Fruit fly (Drosophila melanogaster) whole organism, pupa: Measurements from ENCODE around the gene CG31248.
A peak's percentile ranks its signal among the peaks of the same experiment; 100 is the strongest.

ENCODE experiments used
- CG10348 ChIP-seq: fragments of 200-800 bp; sonication (Bioruptor generic); IDR thresholded peaks from 2 replicates; pipeline ENCODE4 v1.3.6; 2022; ENCODE audit warnings: missing biosample characterization, missing genetic modification characterization
- CG12605 ChIP-seq: fragments of 200-800 bp; sonication (Bioruptor generic); IDR thresholded peaks from 2 replicates; pipeline ENCODE4 v1.3.6; 2022; ENCODE audit warnings: missing biosample characterization, missing genetic modification characterization
- CG13204 ChIP-seq: fragments of 200-800 bp; sonication (Bioruptor generic); optimal IDR thresholded peaks from 2 replicates; lab custom pipeline; 2018; ENCODE audit warnings: missing biosample characterization, mild to moderate bottlenecking, missing genetic modification characterization, moderate library complexity
- CG14655 ChIP-seq: fragments of 200-800 bp; sonication (Bioruptor generic); optimal IDR thresholded peaks from 3 replicates; lab custom pipeline; 2017; ENCODE audit warnings: mild to moderate bottlenecking, missing biosample characterization, missing genetic modification reagents, missing genetic modification characterization
- CG15710 ChIP-seq: fragments of 200-800 bp; sonication (Bioruptor generic); optimal IDR thresholded peaks from 2 replicates; lab custom pipeline; 2018; ENCODE audit warnings: missing biosample characterization, mild to moderate bottlenecking, missing genetic modification characterization, moderate library complexity
- CG17806 ChIP-seq: fragments of 200-800 bp; sonication (Bioruptor generic); optimal IDR thresholded peaks from 2 replicates; lab custom pipeline; 2018; ENCODE audit warnings: missing biosample characterization, mild to moderate bottlenecking, missing genetic modification characterization, moderate library complexity
- CG32121 ChIP-seq: fragments of 200-800 bp; sonication (Bioruptor generic); IDR thresholded peaks from 2 replicates; pipeline ENCODE4 v1.3.6; 2022; ENCODE audit warnings: missing biosample characterization, missing genetic modification characterization
- CG34367 ChIP-seq: fragments of 200-800 bp; sonication (Bioruptor generic); optimal IDR thresholded peaks from 2 replicates; lab custom pipeline; 2018; ENCODE audit warnings: missing biosample characterization, mild to moderate bottlenecking, missing genetic modification characterization
- CG4496 ChIP-seq: fragments of 200-800 bp; sonication (Bioruptor generic); IDR thresholded peaks from 3 replicates; pipeline ENCODE4 v1.3.6; 2022; ENCODE audit warnings: missing biosample characterization, missing genetic modification characterization
- CG8159 ChIP-seq: fragments of 200-800 bp; sonication (Bioruptor generic); optimal IDR thresholded peaks from 3 replicates; lab custom pipeline; 2018; ENCODE audit warnings: missing biosample characterization, mild to moderate bottlenecking, missing genetic modification characterization, moderate library complexity
- CG8301 ChIP-seq: fragments of 200-800 bp; sonication (Bioruptor generic); optimal IDR thresholded peaks from 2 replicates; lab custom pipeline; 2018; ENCODE audit warnings: missing biosample characterization, mild to moderate bottlenecking, missing genetic modification characterization
- CG9948 ChIP-seq: fragments of 200-800 bp; sonication (Bioruptor generic); optimal IDR thresholded peaks from 2 replicates; lab custom pipeline; 2018; ENCODE audit warnings: missing biosample characterization, mild to moderate bottlenecking, missing genetic modification characterization, moderate library complexity
- D1 ChIP-seq: fragments of 200-800 bp; sonication (Bioruptor generic); optimal IDR thresholded peaks from 2 replicates; lab custom pipeline; 2018; ENCODE audit warnings: missing biosample characterization, mild to moderate bottlenecking, missing genetic modification characterization, moderate library complexity
- EcR ChIP-seq: fragments of 200-800 bp; sonication (Bioruptor generic); optimal IDR thresholded peaks from 3 replicates; lab custom pipeline; 2019; ENCODE audit warnings: missing biosample characterization, missing genetic modification characterization, mild to moderate bottlenecking, moderate library complexity, missing genetic modification reagents
- Ets98B ChIP-seq: fragments of 200-800 bp; sonication (Bioruptor generic); IDR thresholded peaks from 2 replicates; pipeline ENCODE4 v1.3.6; 2022; ENCODE audit warnings: missing biosample characterization, missing genetic modification characterization
- Pif1A ChIP-seq: fragments of 200-800 bp; sonication (Bioruptor generic); optimal IDR thresholded peaks from 3 replicates; lab custom pipeline; 2016; ENCODE audit warnings: missing biosample characterization, missing genetic modification characterization
- Pif1B ChIP-seq: fragments of 200-800 bp; sonication (Bioruptor generic); optimal IDR thresholded peaks from 3 replicates; lab custom pipeline; 2016; ENCODE audit warnings: missing biosample characterization, missing genetic modification characterization
- Snoo ChIP-seq: fragments of 200-800 bp; sonication (Bioruptor generic); optimal IDR thresholded peaks from 3 replicates; lab custom pipeline; 2017; ENCODE audit warnings: missing biosample characterization, mild to moderate bottlenecking, missing genetic modification characterization, inconsistent platforms
- fd96Ca ChIP-seq: fragments of 200-800 bp; sonication (Bioruptor generic); IDR thresholded peaks from 3 replicates; pipeline ENCODE4 v1.3.6; 2022; ENCODE audit warnings: missing biosample characterization, missing genetic modification characterization
- gl ChIP-seq: fragments of 200-800 bp; sonication (Bioruptor generic); optimal IDR thresholded peaks from 2 replicates; lab custom pipeline; 2018; ENCODE audit warnings: missing biosample characterization, mild to moderate bottlenecking, missing genetic modification characterization
- rn ChIP-seq: fragments of 200-800 bp; sonication (Bioruptor generic); IDR thresholded peaks from 2 replicates; pipeline ENCODE4 v1.3.6; 2022; ENCODE audit warnings: missing biosample characterization, missing genetic modification characterization

CG31248 gene

DNA sequence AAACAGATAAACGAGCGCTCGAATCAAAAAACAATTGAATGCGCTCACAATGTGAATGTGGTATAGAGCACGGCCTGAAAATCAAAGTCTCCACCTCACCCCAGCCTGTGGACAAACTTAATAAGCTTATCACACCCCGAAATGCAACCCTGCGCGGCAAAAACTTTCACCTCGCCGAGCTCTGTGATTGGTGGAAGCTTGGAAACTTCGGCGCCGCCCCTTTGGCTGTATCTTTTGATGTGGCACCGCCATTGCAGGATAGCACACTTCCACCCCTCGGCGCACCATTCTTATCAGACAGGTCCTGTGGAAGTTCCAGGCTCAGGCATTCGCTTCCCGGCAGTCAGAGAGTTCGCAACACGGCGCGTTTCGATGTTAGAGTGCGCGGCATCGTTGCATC lies 6.8 kb downstream of the CG31248 start, which contains the start of gene Fer1:
Gene Fer1 (plus strand): TSS at position 326 of the 400 bp plus-strand sequence.
- TF ChIP-seq fd96Ca (GFP tag; lab: Robert Waterston, UW) (no peak), CG4496 (GFP tag; lab: Robert Waterston, UW) (no peak), CG8301 (tag; lab: Kevin White, UChicago) (no peak), CG15710 (tag; lab: Kevin White, UChicago) (no peak), CG13204 (GFP tag; lab: Kevin White, UChicago) (no peak), CG9948 (tag; lab: Kevin White, UChicago) (no peak), CG34367 (tag; lab: Kevin White, UChicago) (no peak), CG12605 (GFP tag; lab: Robert Waterston, UW) (no peak), Ets98B (no peak), EcR (GFP tag; lab: Kevin White, UChicago) (no peak), CG8159 (tag; lab: Kevin White, UChicago) (no peak), CG17806 (tag; lab: Kevin White, UChicago) (no peak), CG10348 (no peak), CG14655 (GFP tag; lab: Kevin White, UChicago) (no peak), Snoo (tag; lab: Kevin White, UChicago) (no peak), Pif1B (GFP tag; lab: Kevin White, UChicago) (no peak), D1 (tag; lab: Kevin White, UChicago) (no peak), gl (tag; lab: Kevin White, UChicago) (no peak)

DNA sequence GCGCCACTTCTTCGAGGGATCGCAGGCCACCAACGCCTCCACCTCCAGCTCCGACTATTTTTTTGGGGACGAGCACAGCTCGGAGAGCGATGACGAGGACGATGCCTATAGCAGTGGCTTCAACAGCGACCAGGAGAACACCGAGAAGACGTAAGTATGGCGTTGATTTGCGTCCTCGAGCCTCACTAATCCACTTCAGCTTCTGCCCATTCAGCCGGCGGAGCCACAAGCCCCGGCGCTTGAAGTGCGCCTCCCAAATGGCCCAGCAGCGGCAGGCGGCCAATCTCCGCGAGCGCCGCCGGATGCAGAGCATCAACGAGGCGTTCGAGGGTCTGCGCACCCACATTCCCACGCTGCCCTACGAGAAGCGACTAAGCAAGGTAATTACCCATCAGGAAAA lies 8.1 kb downstream of the CG31248 start:
- no peak for TF ChIP-seq Pif1A
- no peak for TF ChIP-seq Pif1B (GFP tag; lab: Kevin White, UChicago)
- TF ChIP-seq EcR (GFP tag; lab: Kevin White, UChicago) = no peak
- TF ChIP-seq CG32121 (GFP tag; lab: Robert Waterston, UW) = no peak

DNA sequence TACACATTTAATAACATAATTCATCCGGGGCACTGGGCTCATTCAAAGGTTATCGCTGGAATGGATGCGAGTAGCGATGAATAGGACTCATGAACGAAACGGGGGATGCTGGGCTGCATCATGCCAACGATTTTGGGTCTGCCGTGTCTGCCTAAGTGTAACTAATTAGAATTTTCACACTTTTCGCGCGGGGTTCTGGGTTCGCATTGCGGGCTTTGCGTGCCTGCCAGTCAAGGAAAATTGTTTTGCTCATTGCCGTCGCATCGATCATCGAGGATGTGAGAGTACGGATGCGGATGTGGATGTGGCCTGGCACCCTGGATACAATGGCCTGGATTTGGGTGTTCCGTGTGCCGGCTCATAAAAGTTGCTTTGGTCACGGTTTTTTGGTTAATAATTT lies 8.9 kb downstream of the CG31248 start:
- TF ChIP-seq CG8301 (tag; lab: Kevin White, UChicago) = no peak
- no peak for TF ChIP-seq Pif1B (GFP tag; lab: Kevin White, UChicago)
- TF ChIP-seq CG32121 (GFP tag; lab: Robert Waterston, UW) = no peak

DNA sequence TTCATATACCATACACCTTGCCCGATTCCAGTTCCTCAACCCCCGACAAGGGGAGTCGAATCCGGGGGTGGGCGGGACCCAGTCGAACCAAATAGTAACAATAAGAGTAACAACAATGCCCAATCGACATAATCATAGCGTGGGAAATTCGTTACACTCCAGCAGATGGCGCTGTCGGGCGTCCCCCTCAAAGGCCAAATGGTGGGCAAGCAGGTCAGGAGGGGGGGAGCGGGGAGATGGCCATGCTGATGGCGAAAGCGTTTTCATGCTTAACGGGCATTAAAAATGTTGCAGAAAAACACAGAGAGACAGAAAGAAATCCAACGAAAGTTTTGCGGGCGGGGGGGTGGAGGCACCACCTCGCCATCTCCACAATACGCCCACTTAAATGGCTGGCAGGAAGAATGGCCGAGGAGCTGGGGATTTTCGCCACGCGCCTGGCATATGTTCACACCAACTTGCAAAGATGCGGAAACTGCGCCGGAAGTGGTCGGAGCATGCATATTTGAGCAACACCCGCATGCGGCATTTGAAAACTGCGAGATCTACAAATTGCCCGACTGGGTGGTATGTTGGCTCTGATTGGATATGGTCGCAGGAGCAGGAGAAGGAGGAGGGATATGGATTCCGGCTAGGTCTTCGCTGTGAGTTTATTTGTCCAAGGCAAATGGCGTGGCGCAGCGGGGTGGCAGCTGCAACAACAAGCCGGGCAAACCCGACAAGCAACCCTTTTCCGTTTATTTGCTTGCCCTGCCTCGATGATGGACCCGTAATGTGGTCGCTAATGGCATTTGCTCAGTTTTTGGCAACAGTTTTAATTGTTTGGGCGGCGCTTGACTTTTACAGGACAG lies 10.3 kb downstream of the CG31248 start:
- TF ChIP-seq fd96Ca (GFP tag; lab: Robert Waterston, UW) (no peak), CG8301 (tag; lab: Kevin White, UChicago) (no peak), CG32121 (GFP tag; lab: Robert Waterston, UW) (no peak), Pif1A (no peak), CG15710 (tag; lab: Kevin White, UChicago) (no peak), Ets98B (no peak), CG34367 (tag; lab: Kevin White, UChicago) (no peak), rn (GFP tag; lab: Robert Waterston, UW) (no peak), CG9948 (tag; lab: Kevin White, UChicago) (no peak), CG8159 (tag; lab: Kevin White, UChicago) (no peak)

DNA sequence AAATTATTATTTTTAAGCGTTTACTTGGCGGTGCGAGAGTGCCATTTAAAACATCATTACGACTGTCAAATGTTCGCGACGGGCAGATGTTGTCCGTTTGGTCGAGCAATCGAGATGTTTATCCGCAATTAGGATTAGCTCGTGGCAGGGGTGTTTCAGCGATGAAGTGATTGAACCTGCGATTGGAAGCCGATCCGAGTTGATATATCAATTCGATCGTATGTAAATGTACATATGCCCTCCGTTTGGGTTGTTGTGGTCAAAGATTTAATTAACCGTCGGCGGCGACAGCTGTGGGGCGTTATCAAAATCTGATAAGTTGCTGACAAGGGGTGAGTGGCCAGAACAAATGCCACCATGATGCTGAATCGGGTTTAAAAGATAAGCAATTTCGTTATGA lies 13.5 kb downstream of the CG31248 start:
- TF ChIP-seq fd96Ca (GFP tag; lab: Robert Waterston, UW) (no peak), CG8301 (tag; lab: Kevin White, UChicago) (no peak), CG4496 (GFP tag; lab: Robert Waterston, UW) (no peak), CG15710 (tag; lab: Kevin White, UChicago) (no peak), CG12605 (GFP tag; lab: Robert Waterston, UW) (no peak), CG17806 (tag; lab: Kevin White, UChicago) (no peak), CG32121 (GFP tag; lab: Robert Waterston, UW) (no peak), Pif1B (GFP tag; lab: Kevin White, UChicago) (no peak), CG13204 (GFP tag; lab: Kevin White, UChicago) (no peak), Ets98B (no peak), CG9948 (tag; lab: Kevin White, UChicago) (no peak), CG14655 (GFP tag; lab: Kevin White, UChicago) (no peak), Snoo (tag; lab: Kevin White, UChicago) (no peak), gl (tag; lab: Kevin White, UChicago) (no peak), D1 (tag; lab: Kevin White, UChicago) (no peak), CG8159 (tag; lab: Kevin White, UChicago) (no peak), CG10348 (no peak), rn (GFP tag; lab: Robert Waterston, UW) (no peak), EcR (GFP tag; lab: Kevin White, UChicago) (no peak)
- TF ChIP-seq, all 21 proteins: peak for 0

DNA sequence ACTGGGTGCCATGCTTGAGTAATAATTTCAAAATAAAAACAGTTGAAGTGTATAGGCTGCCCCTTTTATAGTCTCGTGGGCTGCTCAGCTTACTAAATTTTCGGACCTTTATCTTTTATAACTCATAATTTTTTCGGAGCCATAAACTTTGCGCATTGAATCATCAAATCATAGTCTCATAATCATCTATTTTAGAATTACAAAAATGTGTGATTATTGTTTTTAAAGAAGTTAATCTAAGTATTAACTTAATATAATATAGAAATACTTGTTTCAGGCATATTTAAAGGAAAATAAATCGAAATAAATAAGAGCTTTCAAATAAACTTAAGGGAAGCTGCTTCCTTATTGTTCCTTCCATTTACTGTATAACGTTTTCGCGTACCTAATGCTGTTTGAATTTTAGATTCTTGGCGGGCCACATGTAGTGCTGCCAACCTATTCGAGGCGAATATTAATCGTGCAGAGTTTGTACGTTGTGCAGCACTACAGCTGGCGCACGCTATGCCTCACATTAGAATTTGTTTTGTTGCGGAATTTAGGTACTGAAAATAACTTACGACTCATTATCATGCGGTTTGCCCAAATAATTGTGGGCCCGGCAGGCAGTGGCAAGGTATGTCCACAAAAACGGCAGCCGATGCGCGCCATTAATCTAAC lies 15.3 kb downstream of the CG31248 start, which contains the start of the genes CG14610 and CG2656:
Gene CG14610 (minus strand): TSS at position 51 of the 660 bp plus-strand sequence.
Gene CG2656 (plus strand): TSS at position 480 of the 660 bp plus-strand sequence.
- TF ChIP-seq D1 (tag; lab: Kevin White, UChicago) = peak; percentile 57
- TF ChIP-seq Snoo (tag; lab: Kevin White, UChicago) = peak; percentile 50
- no peak for TF ChIP-seq fd96Ca (GFP tag; lab: Robert Waterston, UW)
- no peak for TF ChIP-seq Pif1B (GFP tag; lab: Kevin White, UChicago)
- no peak for TF ChIP-seq CG14655 (GFP tag; lab: Kevin White, UChicago)
- peak; percentile 34; the same call in 1 of the 2 replicates for TF ChIP-seq CG32121 (GFP tag; lab: Robert Waterston, UW)
- no peak; the same call in 1 of the 3 replicates for TF ChIP-seq CG4496 (GFP tag; lab: Robert Waterston, UW)
- no peak for TF ChIP-seq CG15710 (tag; lab: Kevin White, UChicago)
- no peak for TF ChIP-seq CG8301 (tag; lab: Kevin White, UChicago)
